Worm (Caenorhabditis elegans) whole organism, young adult: Measurements from ENCODE around the gene H02F09.3.

Experiments used
- B0035.1 ChIP-seq: sonication (generic microtip); optimal IDR thresholded peaks from 2 replicates; lab custom pipeline; 2016; ENCODE audit warnings: missing genetic modification characterization, mild to moderate bottlenecking, missing compliant biosample characterization, missing genotype, missing genetic modification reagents
- F33H1.4 ChIP-seq: fragments of 200-800 bp; sonication (Bioruptor generic); IDR thresholded peaks from 2 replicates; pipeline ENCODE4 v1.3.6; 2022; ENCODE audit warnings: missing genetic modification reagents, missing genetic modification characterization, missing compliant biosample characterization
- F39B2.1 ChIP-seq: fragments of 200-800 bp; sonication (Bioruptor generic); IDR thresholded peaks from 2 replicates; pipeline ENCODE4 v1.3.6; 2022; ENCODE audit warnings: missing genetic modification reagents, missing genetic modification characterization, missing compliant biosample characterization
- F49E8.2 ChIP-seq: sonication (generic microtip); optimal IDR thresholded peaks from 3 replicates; lab custom pipeline; 2017; ENCODE audit warnings: missing genetic modification characterization, mild to moderate bottlenecking, missing compliant biosample characterization, antibody characterized with exemption, moderate library complexity; ENCODE audit not compliant: insufficient read depth
- F57C9.4 ChIP-seq: sonication (generic microtip); optimal IDR thresholded peaks from 2 replicates; lab custom pipeline; 2017; ENCODE audit warnings: mild to moderate bottlenecking, missing genetic modification characterization, missing compliant biosample characterization
- Y53F4B.3 ChIP-seq: fragments of 200-800 bp; sonication (Bioruptor generic); IDR thresholded peaks from 2 replicates; pipeline ENCODE4 v1.3.6; 2022; ENCODE audit warnings: missing genetic modification reagents, missing genetic modification characterization, missing compliant biosample characterization
- Y79H2A.3 ChIP-seq: fragments of 200-800 bp; sonication (Bioruptor generic); conservative IDR thresholded peaks from 2 replicates; pipeline ENCODE4 v1.3.6; 2022; ENCODE audit warnings: missing genetic modification reagents, missing genetic modification characterization, missing compliant biosample characterization
- athp-1 ChIP-seq: sonication (generic microtip); optimal IDR thresholded peaks from 2 replicates; lab custom pipeline; 2017; ENCODE audit warnings: mild to moderate bottlenecking, missing genetic modification characterization, missing compliant biosample characterization
- bed-1 ChIP-seq: fragments of 200-800 bp; sonication (Bioruptor generic); IDR thresholded peaks from 2 replicates; pipeline ENCODE4 v1.3.6; 2022; ENCODE audit warnings: missing genetic modification reagents, missing genetic modification characterization, missing compliant biosample characterization
- ccch-3 ChIP-seq: fragments of 200-800 bp; sonication (Bioruptor generic); optimal IDR thresholded peaks from 2 replicates; lab custom pipeline; 2018; ENCODE audit warnings: mild to moderate bottlenecking, missing genetic modification characterization, missing compliant biosample characterization
- cebp-1 ChIP-seq, 2 experiments: fragments of 200-800 bp in 1 of 2; sonication (Bioruptor generic) in 1 of 2; sonication (generic microtip) in 1 of 2; IDR thresholded peaks in 1 of 2; optimal IDR thresholded peaks in 1 of 2; 2 replicates each; pipeline versions ENCODE4 v1.3.6 to Lab custom; 2017 to 2022; ENCODE audit warnings: missing compliant biosample characterization in 2 of 2, missing genetic modification characterization in 2 of 2, mild to moderate bottlenecking in 1 of 2, missing genetic modification reagents in 1 of 2, moderate library complexity in 1 of 2
- ceh-40 ChIP-seq: fragments of 200-800 bp; sonication (Bioruptor generic); IDR thresholded peaks from 2 replicates; pipeline ENCODE4 v1.3.6; 2022; ENCODE audit warnings: missing genetic modification characterization, missing compliant biosample characterization
- egrh-3 ChIP-seq: fragments of 200-800 bp; sonication (Bioruptor generic); IDR thresholded peaks from 2 replicates; pipeline ENCODE4 v1.3.6; 2022; ENCODE audit warnings: missing genetic modification reagents, missing genetic modification characterization, missing compliant biosample characterization
- ekl-4 ChIP-seq: fragments of 200-800 bp; sonication (Bioruptor generic); IDR thresholded peaks from 2 replicates; pipeline ENCODE4 v1.3.6; 2022; ENCODE audit warnings: missing genetic modification reagents, missing genetic modification characterization, missing compliant biosample characterization
- fkh-3 ChIP-seq: sonication (generic microtip); optimal IDR thresholded peaks from 2 replicates; lab custom pipeline; 2016; ENCODE audit warnings: mild to moderate bottlenecking, missing genetic modification characterization, missing compliant biosample characterization
- hlh-12 ChIP-seq: sonication (generic microtip); optimal IDR thresholded peaks from 2 replicates; lab custom pipeline; 2016; ENCODE audit warnings: missing genetic modification characterization, missing compliant biosample characterization
- let-607 ChIP-seq, 2 experiments: fragments of 200-800 bp in 1 of 2; sonication (Bioruptor generic) in 1 of 2; sonication (generic microtip) in 1 of 2; optimal IDR thresholded peaks; 2 replicates each; lab custom pipeline; 2016 to 2018; ENCODE audit warnings: mild to moderate bottlenecking in 2 of 2, missing compliant biosample characterization in 2 of 2, missing genetic modification characterization in 2 of 2, moderate library complexity in 2 of 2, missing genotype in 1 of 2
- lin-40 ChIP-seq: sonication (generic microtip); optimal IDR thresholded peaks from 2 replicates; lab custom pipeline; 2016; ENCODE audit warnings: missing genetic modification characterization, mild to moderate bottlenecking, missing compliant biosample characterization, missing genotype, missing genetic modification reagents
- lsl-1 ChIP-seq: fragments of 200-800 bp; sonication (Bioruptor generic); optimal IDR thresholded peaks from 2 replicates; lab custom pipeline; 2018; ENCODE audit warnings: mild to moderate bottlenecking, missing genetic modification characterization, moderate library complexity, missing compliant biosample characterization
- madf-6 ChIP-seq: fragments of 200-800 bp; sonication (Bioruptor generic); IDR thresholded peaks from 2 replicates; pipeline ENCODE4 v1.3.6; 2022; ENCODE audit warnings: missing genetic modification reagents, missing genetic modification characterization, missing compliant biosample characterization
- mcd-1 ChIP-seq: fragments of 200-800 bp; sonication (Bioruptor generic); IDR thresholded peaks from 2 replicates; pipeline ENCODE4 v1.3.6; 2022; ENCODE audit warnings: missing genetic modification reagents, missing genetic modification characterization, missing compliant biosample characterization
- mes-4 ChIP-seq: sonication (generic microtip); optimal IDR thresholded peaks from 2 replicates; lab custom pipeline; 2016; ENCODE audit warnings: missing genotype, missing genetic modification characterization, missing compliant biosample characterization
- nfya-2 ChIP-seq: fragments of 200-800 bp; sonication (Bioruptor generic); IDR thresholded peaks from 2 replicates; pipeline ENCODE4 v1.3.6; 2022; ENCODE audit warnings: missing genetic modification reagents, missing genetic modification characterization, missing compliant biosample characterization
- nfyb-1 ChIP-seq: fragments of 200-800 bp; sonication (Bioruptor generic); IDR thresholded peaks from 2 replicates; pipeline ENCODE4 v1.3.6; 2022; ENCODE audit warnings: missing genetic modification reagents, missing genetic modification characterization, missing compliant biosample characterization
- nhr-90 ChIP-seq: sonication (generic microtip); optimal IDR thresholded peaks from 2 replicates; lab custom pipeline; 2016; ENCODE audit warnings: missing genotype, mild to moderate bottlenecking, missing genetic modification characterization, missing compliant biosample characterization
- rec-8 ChIP-seq, 2 experiments: sonication (generic microtip); optimal IDR thresholded peaks; 2 replicates each; lab custom pipeline; 2016; ENCODE audit warnings: mild to moderate bottlenecking in 2 of 2, missing genetic modification characterization in 2 of 2, missing genetic modification reagents in 2 of 2, missing genotype in 2 of 2, missing biosample characterization in 1 of 2, missing compliant biosample characterization in 1 of 2, moderate library complexity in 1 of 2
- repo-1 ChIP-seq: sonication (generic microtip); optimal IDR thresholded peaks from 2 replicates; lab custom pipeline; 2017; ENCODE audit warnings: mild to moderate bottlenecking, missing genetic modification characterization, missing compliant biosample characterization
- snpc-1.3 ChIP-seq: sonication (generic microtip); optimal IDR thresholded peaks from 2 replicates; lab custom pipeline; 2017; ENCODE audit warnings: missing genetic modification characterization, mild to moderate bottlenecking, missing compliant biosample characterization, antibody characterized with exemption, moderate library complexity, missing genotype, missing genetic modification reagents; ENCODE audit not compliant: insufficient read depth
- sptf-2 ChIP-seq: fragments of 200-800 bp; sonication (Bioruptor generic); optimal IDR thresholded peaks from 2 replicates; lab custom pipeline; 2018; ENCODE audit warnings: mild to moderate bottlenecking, missing genetic modification characterization, missing compliant biosample characterization
- tbp1 ChIP-seq: fragments of 200-800 bp; sonication (Bioruptor generic); optimal IDR thresholded peaks from 2 replicates; lab custom pipeline; 2018; ENCODE audit warnings: mild to moderate bottlenecking, missing genetic modification characterization, missing compliant biosample characterization
- xnd-1 ChIP-seq: sonication (generic microtip); optimal IDR thresholded peaks from 2 replicates; lab custom pipeline; 2016; ENCODE audit warnings: missing genotype, missing genetic modification reagents, missing genetic modification characterization, missing compliant biosample characterization
- zim-3 ChIP-seq: sonication (generic microtip); optimal IDR thresholded peaks from 2 replicates; lab custom pipeline; 2017; ENCODE audit warnings: mild to moderate bottlenecking, missing genetic modification characterization, moderate library complexity, missing compliant biosample characterization
- ztf-18 ChIP-seq: sonication (generic microtip); optimal IDR thresholded peaks from 2 replicates; lab custom pipeline; 2016; ENCODE audit warnings: missing genotype, mild to moderate bottlenecking, missing genetic modification characterization, missing compliant biosample characterization
- ztf-28 ChIP-seq: fragments of 200-800 bp; sonication (Bioruptor generic); IDR thresholded peaks from 2 replicates; pipeline ENCODE4 v1.3.6; 2022; ENCODE audit warnings: missing genetic modification reagents, missing genetic modification characterization, missing compliant biosample characterization
- ztf-3 ChIP-seq: fragments of 200-800 bp; sonication (Bioruptor generic); optimal IDR thresholded peaks from 2 replicates; lab custom pipeline; 2018; ENCODE audit warnings: mild to moderate bottlenecking, missing genetic modification characterization, missing compliant biosample characterization

H02F09.3 gene

DNA sequence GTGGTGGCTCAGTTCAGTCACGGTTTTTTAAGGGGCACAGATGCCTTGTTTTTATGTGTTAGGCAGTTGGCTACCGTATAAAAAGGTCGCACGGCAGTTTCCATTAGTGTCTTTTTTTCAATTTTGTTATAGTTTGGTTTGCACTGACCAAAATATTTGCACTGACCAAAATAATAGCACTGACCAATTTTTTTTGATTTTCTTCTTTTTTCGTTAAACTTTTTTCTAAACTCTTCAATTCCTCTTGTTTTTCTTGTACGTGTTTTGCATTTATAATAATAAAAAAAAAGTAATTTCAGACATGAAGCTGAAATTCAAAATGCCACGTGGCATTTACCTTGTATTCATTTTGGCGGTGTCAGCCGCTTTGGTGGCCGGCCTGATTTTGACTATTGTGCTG, at the start of gene H02F09.3:
Gene H02F09.3 (plus strand): TSS at position 301 of the 400 bp plus-strand sequence.
- TF ChIP-seq lin-40 (tag; lab: Kevin White, UChicago) (no peak), repo-1 (tag; lab: Kevin White, UChicago) (no peak), mes-4 (no peak), let-607 (tag; optimal IDR thresholded peaks at IDR 0.05; lab: Kevin White, UChicago) (no peak), ztf-3 (GFP tag; lab: Kevin White, UChicago) (no peak), nhr-90 (tag; lab: Kevin White, UChicago) (no peak), F57C9.4 (no peak), ztf-18 (no peak), snpc-1.3 (no peak), Y53F4B.3 (no peak), athp-1 (tag; lab: Kevin White, UChicago) (no peak), ztf-28 (no peak), zim-3 (tag; lab: Kevin White, UChicago) (no peak), tbp1 (GFP tag; lab: Kevin White, UChicago) (no peak), egrh-3 (no peak), xnd-1 (tag; lab: Kevin White, UChicago) (no peak), F33H1.4 (GFP tag; lab: Robert Waterston, UW) (no peak), bed-1 (GFP tag; lab: Robert Waterston, UW) (no peak)

DNA sequence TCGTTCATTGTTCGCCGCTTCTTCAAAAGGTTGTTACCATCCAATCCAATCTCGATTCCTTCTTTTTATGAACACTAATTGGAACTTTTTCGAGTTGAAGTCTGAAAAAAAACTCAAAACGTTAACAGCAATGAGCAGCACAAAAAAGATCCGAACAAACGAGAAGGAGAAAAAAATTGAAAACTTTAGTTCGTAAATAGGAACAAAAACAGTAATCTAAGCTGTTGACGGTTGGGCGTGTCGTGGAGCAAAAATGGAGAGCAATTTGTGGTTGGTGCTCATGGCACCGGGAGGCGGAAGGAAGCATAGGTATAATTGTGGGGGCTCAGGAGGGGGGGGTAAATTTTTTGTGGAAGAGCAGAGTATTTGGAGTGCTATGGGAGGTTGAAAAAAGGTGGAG, 47.1 kb upstream of the H02F09.3 start, which contains the start of gene toca-1:
Gene toca-1 (minus strand): TSS at position 101 of the 400 bp plus-strand sequence.
- no peak for TF ChIP-seq lsl-1 (GFP tag; lab: Kevin White, UChicago)
- no peak for TF ChIP-seq sptf-2
- TF ChIP-seq rec-8 (tag; optimal IDR thresholded peaks at IDR 0.05; lab: Kevin White, UChicago) = no peak
- no peak for TF ChIP-seq F49E8.2 (tag; lab: Kevin White, UChicago)
- TF ChIP-seq fkh-3 (tag; lab: Kevin White, UChicago) = no peak
- no peak for TF ChIP-seq F39B2.1 (GFP tag; lab: Robert Waterston, UW)
- TF ChIP-seq F33H1.4 (GFP tag; lab: Robert Waterston, UW) = no peak
- no peak for TF ChIP-seq ccch-3 (GFP tag; lab: Kevin White, UChicago)
- TF ChIP-seq mcd-1 (GFP tag; lab: Robert Waterston, UW) = no peak
- TF ChIP-seq ekl-4 (GFP tag; lab: Robert Waterston, UW) = no peak
- no peak for TF ChIP-seq B0035.1 (tag; lab: Kevin White, UChicago)
- no peak for TF ChIP-seq hlh-12
- TF ChIP-seq Y79H2A.3 = no peak
- no peak for TF ChIP-seq ceh-40
- TF ChIP-seq nfya-2 (GFP tag; lab: Robert Waterston, UW) = no peak

DNA sequence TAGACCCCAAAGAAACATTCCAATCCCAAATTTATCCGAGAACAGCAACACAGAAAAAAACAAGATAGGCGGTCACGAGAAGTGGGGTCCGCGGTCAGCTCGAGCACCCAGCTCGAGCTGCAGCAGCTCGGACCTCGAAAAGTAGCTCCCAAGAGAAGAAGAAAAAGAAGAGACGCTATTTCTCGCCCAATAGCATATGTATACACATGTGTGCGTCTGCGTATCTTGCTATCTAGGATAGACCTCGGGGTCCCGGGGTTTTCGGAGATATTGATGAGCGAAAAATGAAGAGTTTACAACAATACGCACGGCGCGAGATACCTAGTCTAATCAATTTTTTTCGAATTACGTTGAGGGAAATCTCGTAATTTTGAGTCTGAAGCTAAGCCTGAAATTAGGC, 46.4 kb upstream of the H02F09.3 start:
- no peak for TF ChIP-seq nfyb-1
- no peak for TF ChIP-seq sptf-2
- TF ChIP-seq cebp-1 (GFP tag; IDR thresholded peaks at IDR 0.05; lab: Robert Waterston, UW) = no peak
- TF ChIP-seq cebp-1 (tag; optimal IDR thresholded peaks at IDR 0.05; lab: Kevin White, UChicago) = peak; percentile 7
- no peak for TF ChIP-seq madf-6 (GFP tag; lab: Robert Waterston, UW)
